Worm (Caenorhabditis elegans): ENCODE measurements around the gene mccc-2.

Gene mccc-2

ce11 chrIII:9125789-9126304 is 36.7 kb upstream of the mccc-2 start, which contains the start of gene sec-16A.1 (continued):
- peak; percentile 32 to 51 (median 48) for TF ChIP-seq dpl-1 (GFP tag; optimal IDR thresholded peaks at IDR 0.05)
- TF ChIP-seq elt-3 (tag; optimal IDR thresholded peaks at IDR 0.05) = peak in 1 of 6 experiments; percentile 58
- no peak for TF ChIP-seq hpl-2 (GFP tag; optimal IDR thresholded peaks at IDR 0.05)
- TF ChIP-seq Y116A8C.19 (tag; optimal IDR thresholded peaks at IDR 0.05; ENCODE audit: borderline replicate concordance) = no peak
- peak; percentile 18 for TF ChIP-seq rnt-1 (tag; optimal IDR thresholded peaks at IDR 0.05)
- TF ChIP-seq lin-14 (GFP tag; optimal IDR thresholded peaks at IDR 0.05) = peak; percentile 32
- TF ChIP-seq F16B12.6 (tag; optimal IDR thresholded peaks at IDR 0.05) = peak; percentile 82
- no peak for TF ChIP-seq nhr-47 (tag; optimal IDR thresholded peaks at IDR 0.05)
- no peak for TF ChIP-seq ama-1 (optimal IDR thresholded peaks at IDR 0.05)
- TF ChIP-seq C04F5.9 (tag; optimal IDR thresholded peaks at IDR 0.05) = no peak
- peak; percentile 52 for TF ChIP-seq snu-23 (GFP tag; optimal IDR thresholded peaks at IDR 0.05)
- TF ChIP-seq ceh-90 (tag; optimal IDR thresholded peaks at IDR 0.05) = no peak

ce11 chrIII:9118921-9119606 is 29.9 kb upstream of the mccc-2 start, which contains the start of gene ced-11:
TSS of gene ced-11 (plus strand) at chrIII:9119556.
- TF ChIP-seq nhr-90 (tag; optimal IDR thresholded peaks at IDR 0.05; ENCODE audit: poor library complexity) (peak; percentile 5), mdl-1 (tag; optimal IDR thresholded peaks at IDR 0.05) (no peak), grh-1 (GFP tag; IDR thresholded peaks at IDR 0.05) (peak; percentile 66), nhr-71 (tag; optimal IDR thresholded peaks at IDR 0.05) (no peak), lin-35 (GFP tag; optimal IDR thresholded peaks at IDR 0.05) (peak in 1 of 2 experiments; percentile 20), lin-14 (GFP tag; optimal IDR thresholded peaks at IDR 0.05) (peak; percentile 71), unc-130 (tag; optimal IDR thresholded peaks at IDR 0.05) (peak; percentile 37), nhr-28 (tag; optimal IDR thresholded peaks at IDR 0.05) (no peak), nhr-85 (tag) (peak; percentile 49), pag-3 (tag; optimal IDR thresholded peaks at IDR 0.05; ENCODE audit: borderline replicate concordance, insufficient read depth) (peak; percentile 90), tbx-2 (tag; optimal IDR thresholded peaks at IDR 0.05) (peak; percentile 49), elt-3 (tag; optimal IDR thresholded peaks at IDR 0.05) (peak in 5 of 6 experiments; percentile 25 to 81 (median 66)), blmp-1 (tag; optimal IDR thresholded peaks at IDR 0.05) (peak; percentile 23)

- TF ChIP-seq rnt-1 (tag; optimal IDR thresholded peaks at IDR 0.05) (peak; percentile 36), nhr-71 (tag; optimal IDR thresholded peaks at IDR 0.05) (no peak)
Observed at ce11 chrIII:9118314-9118850, 29.2 kb upstream of the mccc-2 start, which contains the start of gene grl-11. TSS of gene grl-11 (minus strand) at chrIII:9118364.

ce11 chrIII:9115745-9116144 is 26.6 kb upstream of the mccc-2 start:
- TF ChIP-seq egl-27 (tag; optimal IDR thresholded peaks at IDR 0.05) = no peak
- no peak for TF ChIP-seq zag-1 (tag; optimal IDR thresholded peaks at IDR 0.05)
- TF ChIP-seq fkh-4 (tag; optimal IDR thresholded peaks at IDR 0.05; ENCODE audit: borderline replicate concordance) = no peak

- TF ChIP-seq efl-1 (optimal IDR thresholded peaks at IDR 0.05) (no peak), efl-1 (GFP tag; optimal IDR thresholded peaks at IDR 0.05 in 1 of 2) (peak in 1 of 2 experiments; percentile 65), unc-130 (tag; optimal IDR thresholded peaks at IDR 0.05) (no peak)
Observed at ce11 chrIII:9114649-9115048, 25.5 kb upstream of the mccc-2 start, which contains the start of gene ZK512.1. TSS of gene ZK512.1 (plus strand) at chrIII:9114949.

ce11 chrIII:9114076-9114475 is 24.9 kb upstream of the mccc-2 start:
- TF ChIP-seq xbp-1 (tag; optimal IDR thresholded peaks at IDR 0.05) (no peak), blmp-1 (tag; optimal IDR thresholded peaks at IDR 0.05) (peak; percentile 0)
